Worm (Caenorhabditis elegans) whole organism, L4/young adult: ENCODE data around the gene otub-1.

Experiments used
- dao-5 ChIP-seq: sonication (generic microtip); optimal IDR thresholded peaks from 2 replicates; lab custom pipeline; 2016; ENCODE audit warnings: missing genotype, missing genetic modification characterization, moderate library complexity, missing compliant biosample characterization
- him-1 ChIP-seq: sonication (generic microtip); optimal IDR thresholded peaks from 2 replicates; lab custom pipeline; 2016; ENCODE audit warnings: missing genotype, missing genetic modification reagents, missing genetic modification characterization, missing compliant biosample characterization

ce11 chrV:15069435-15069985 is 3.4 kb downstream of the otub-1 start:
- TF ChIP-seq dao-5 (tag; lab: Kevin White, UChicago) (no peak), him-1 (tag; lab: Kevin White, UChicago) (no peak)
